Fruit fly (Drosophila melanogaster) whole organism, wandering third instar larva: ENCODE measurements around the gene alpha-Est7.

Experiments used
- Dfd ChIP-seq: fragments of >200 bp; optimal IDR thresholded peaks from 2 replicates; lab custom pipeline; 2017; ENCODE audit warnings: missing biosample characterization, missing genetic modification characterization
- dl ChIP-seq, 2 experiments: fragments of 175-275, 200-275 bp in 1 of 2; fragments of 200-275 bp in 1 of 2; sonication (Bioruptor generic); optimal IDR thresholded peaks; lab custom pipeline; 2018; ENCODE audit warnings: mild to moderate bottlenecking in 2 of 2, missing biosample characterization in 2 of 2, missing genetic modification characterization in 2 of 2, moderate library complexity in 2 of 2; ENCODE audit not compliant: partially characterized antibody in 2 of 2, insufficient read depth in 1 of 2
- fru ChIP-seq: fragments of 200-800 bp; sonication (Bioruptor generic); optimal IDR thresholded peaks from 3 replicates; lab custom pipeline; 2016; ENCODE audit warnings: missing biosample characterization, mild to moderate bottlenecking, missing genetic modification characterization

DNA sequence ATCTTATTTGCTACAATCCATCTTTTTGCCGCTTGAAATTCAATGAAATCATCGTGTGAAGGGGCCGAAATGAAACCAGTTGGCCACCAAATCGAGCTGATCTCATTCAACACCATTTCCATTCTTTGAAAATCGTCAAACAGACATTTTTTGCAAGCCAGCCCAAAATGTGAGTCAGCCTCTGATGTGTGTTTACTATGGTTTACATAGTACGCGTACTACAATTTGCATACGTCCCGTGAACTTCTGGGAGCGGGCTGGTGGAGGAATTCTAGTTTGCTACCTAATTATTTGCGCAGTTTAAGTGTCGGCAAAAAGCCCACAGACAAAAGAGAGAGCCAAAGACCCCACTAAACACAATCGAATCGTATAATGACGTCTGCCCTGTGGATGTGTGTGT, 20.3 kb downstream of the alpha-Est7 start:
- no peak for TF ChIP-seq Dfd (GFP tag; lab: Kevin White, UChicago)
- no peak for TF ChIP-seq dl (GFP tag; optimal IDR thresholded peaks at IDR 0.05; lab: Kevin White, UChicago; ENCODE audit: insufficient read depth in 1 of 2, partially characterized antibody in 2 of 2)
- TF ChIP-seq fru (GFP tag; lab: Kevin White, UChicago), result no peak
